Worm (Caenorhabditis elegans) whole organism, L1 larva: ENCODE data around the gene F44G3.7.

Source experiments
- F16B12.6 ChIP-seq: fragments of 150-350 bp; optimal IDR thresholded peaks from 2 replicates; lab custom pipeline; 2014; ENCODE audit warnings: missing biosample characterization, missing genetic modification characterization
- aha-1 ChIP-seq: fragments of 150-350 bp; optimal IDR thresholded peaks from 2 replicates; lab custom pipeline; 2014; ENCODE audit warnings: missing biosample characterization, missing genetic modification characterization
- alr-1 ChIP-seq: fragments of 200-800 bp; sonication (Bioruptor generic); optimal IDR thresholded peaks from 2 replicates; lab custom pipeline; 2018; ENCODE audit warnings: borderline replicate concordance, mild to moderate bottlenecking, missing genetic modification characterization, missing compliant biosample characterization
- ceh-8 ChIP-seq: fragments of 200-800 bp; sonication (Bioruptor generic); optimal IDR thresholded peaks from 2 replicates; lab custom pipeline; 2018; ENCODE audit warnings: mild to moderate bottlenecking, missing genetic modification characterization, moderate library complexity, missing compliant biosample characterization
- ceh-82 ChIP-seq, 3 experiments: fragments of 150-350 bp in 1 of 3; sonication (generic microtip) in 2 of 3; optimal IDR thresholded peaks; 2 replicates each; lab custom pipeline; 2014 to 2017; ENCODE audit warnings: missing biosample characterization in 3 of 3, missing genetic modification characterization in 3 of 3
- ces-1 ChIP-seq: fragments of 150-350 bp; optimal IDR thresholded peaks from 2 replicates; lab custom pipeline; 2014; ENCODE audit warnings: missing biosample characterization, missing genetic modification reagents, missing genetic modification characterization
- dpl-1 ChIP-seq, 3 experiments: fragments of 150-350 bp in 2 of 3; sonication (generic microtip) in 1 of 3; optimal IDR thresholded peaks; 2 replicates each; lab custom pipeline; 2014 to 2017; ENCODE audit warnings: missing biosample characterization in 3 of 3, missing genetic modification characterization in 3 of 3, missing genetic modification reagents in 3 of 3
- dsc-1 ChIP-seq: sonication (generic microtip); optimal IDR thresholded peaks from 2 replicates; lab custom pipeline; 2016; ENCODE audit warnings: mild to moderate bottlenecking, missing genetic modification characterization, missing compliant biosample characterization
- efl-1 ChIP-seq, 4 experiments: fragments of 150-350 bp; optimal IDR thresholded peaks in 3 of 4; peaks in 1 of 4; 1 replicate in 1 of 4; 2 replicates in 3 of 4; lab custom pipeline; 2014; ENCODE audit warnings: missing biosample characterization in 2 of 4, missing genetic modification characterization in 2 of 4, missing genetic modification reagents in 2 of 4
- elt-2 ChIP-seq: sonication (generic microtip); optimal IDR thresholded peaks from 2 replicates; lab custom pipeline; 2016; ENCODE audit warnings: missing genetic modification characterization, mild to moderate bottlenecking, inconsistent platforms, missing compliant biosample characterization, missing genetic modification reagents
- fkh-10 ChIP-seq: sonication (generic microtip); optimal IDR thresholded peaks from 2 replicates; lab custom pipeline; 2017; ENCODE audit warnings: missing biosample characterization, missing genetic modification reagents, missing genetic modification characterization
- fkh-4 ChIP-seq: sonication (generic microtip); optimal IDR thresholded peaks from 2 replicates; lab custom pipeline; 2016; ENCODE audit warnings: missing compliant biosample characterization, missing genetic modification characterization, borderline replicate concordance
- fkh-8 ChIP-seq: sonication (generic microtip); optimal IDR thresholded peaks from 2 replicates; lab custom pipeline; 2016; ENCODE audit warnings: mild to moderate bottlenecking, missing genetic modification characterization, missing compliant biosample characterization
- grh-1 ChIP-seq: fragments of 200-800 bp; sonication (Bioruptor generic); IDR thresholded peaks from 2 replicates; pipeline ENCODE4 v1.3.6; 2022; ENCODE audit warnings: missing genetic modification reagents, missing genetic modification characterization, missing compliant biosample characterization
- hlh-17 ChIP-seq: fragments of 200-800 bp; sonication (Bioruptor generic); optimal IDR thresholded peaks from 2 replicates; lab custom pipeline; 2018; ENCODE audit warnings: missing genetic modification characterization, mild to moderate bottlenecking, missing compliant biosample characterization, moderate library complexity, borderline replicate concordance
- hpl-2 ChIP-seq: fragments of 150-350 bp; optimal IDR thresholded peaks from 2 replicates; lab custom pipeline; 2014; ENCODE audit warnings: missing biosample characterization, missing genetic modification reagents, missing genetic modification characterization
- lin-14 ChIP-seq: fragments of 200-800 bp; sonication (Bioruptor generic); optimal IDR thresholded peaks from 2 replicates; lab custom pipeline; 2018; ENCODE audit warnings: mild to moderate bottlenecking, missing genetic modification characterization, moderate library complexity, missing compliant biosample characterization
- lin-15B ChIP-seq: fragments of 150-350 bp; sonication (generic microtip); optimal IDR thresholded peaks from 3 replicates; lab custom pipeline; 2014; ENCODE audit warnings: missing biosample characterization, missing genetic modification characterization
- lir-3 ChIP-seq: sonication (generic microtip); optimal IDR thresholded peaks from 2 replicates; lab custom pipeline; 2016; ENCODE audit warnings: mild to moderate bottlenecking, missing genetic modification characterization, moderate library complexity, missing compliant biosample characterization; ENCODE audit not compliant: poor library complexity
- lsy-2 ChIP-seq, 2 experiments: fragments of 150-350 bp; optimal IDR thresholded peaks; 2 replicates each; lab custom pipeline; 2014; ENCODE audit warnings: missing biosample characterization in 2 of 2, missing genetic modification characterization in 2 of 2
- mef-2 ChIP-seq: fragments of 150-350 bp; optimal IDR thresholded peaks from 2 replicates; lab custom pipeline; 2014; ENCODE audit warnings: missing biosample characterization, missing genetic modification characterization
- nhr-47 ChIP-seq: sonication (generic microtip); optimal IDR thresholded peaks from 2 replicates; lab custom pipeline; 2016; ENCODE audit warnings: mild to moderate bottlenecking, missing genetic modification characterization, moderate library complexity, missing compliant biosample characterization
- nhr-85 ChIP-seq: sonication (generic microtip); peaks from one replicate; lab custom pipeline; 2016; ENCODE audit warnings: missing genetic modification characterization, inconsistent platforms, missing compliant biosample characterization
- pag-3 ChIP-seq: sonication (generic microtip); optimal IDR thresholded peaks from 2 replicates; lab custom pipeline; 2017; ENCODE audit warnings: missing genetic modification characterization, mild to moderate bottlenecking, missing compliant biosample characterization, antibody characterized with exemption, borderline replicate concordance; ENCODE audit not compliant: insufficient read depth
- pax-3 ChIP-seq: fragments of 200-800 bp; sonication (Bioruptor generic); optimal IDR thresholded peaks from 2 replicates; lab custom pipeline; 2018; ENCODE audit warnings: mild to moderate bottlenecking, missing genetic modification characterization, moderate library complexity, missing compliant biosample characterization
- pqm-1 ChIP-seq: sonication (generic microtip); optimal IDR thresholded peaks from 3 replicates; lab custom pipeline; 2017; ENCODE audit warnings: missing biosample characterization, missing genetic modification characterization
- skn-1 ChIP-seq: fragments of 150-350 bp; optimal IDR thresholded peaks from 2 replicates; lab custom pipeline; 2014; ENCODE audit warnings: missing biosample characterization, missing genetic modification characterization
- snpc-4 ChIP-seq: fragments of 150-350 bp; optimal IDR thresholded peaks from 2 replicates; lab custom pipeline; 2014; ENCODE audit warnings: missing biosample characterization, missing genetic modification characterization
- sup-37 ChIP-seq: fragments of 200-800 bp; sonication (Bioruptor generic); optimal IDR thresholded peaks from 2 replicates; lab custom pipeline; 2018; ENCODE audit warnings: mild to moderate bottlenecking, missing genetic modification characterization, missing compliant biosample characterization
- swsn-7 ChIP-seq: sonication (generic microtip); optimal IDR thresholded peaks from 2 replicates; lab custom pipeline; 2016; ENCODE audit warnings: missing genetic modification characterization, missing compliant biosample characterization
- unc-130 ChIP-seq: fragments of 150-350 bp; optimal IDR thresholded peaks from 2 replicates; lab custom pipeline; 2017; ENCODE audit warnings: missing biosample characterization, missing genetic modification characterization, inconsistent platforms
- unc-30 ChIP-seq: sonication (generic microtip); optimal IDR thresholded peaks from 2 replicates; lab custom pipeline; 2017; ENCODE audit warnings: missing biosample characterization, missing genetic modification characterization
- vab-15 ChIP-seq: sonication (generic microtip); optimal IDR thresholded peaks from 2 replicates; lab custom pipeline; 2017; ENCODE audit warnings: missing genotype, mild to moderate bottlenecking, missing genetic modification characterization, missing compliant biosample characterization
- xbp-1 ChIP-seq: sonication (generic microtip); optimal IDR thresholded peaks from 2 replicates; lab custom pipeline; 2016; ENCODE audit warnings: missing genetic modification characterization, missing compliant biosample characterization
- zag-1 ChIP-seq: fragments of 150-350 bp; optimal IDR thresholded peaks from 2 replicates; lab custom pipeline; 2014; ENCODE audit warnings: missing biosample characterization, missing genetic modification characterization
- zip-4 ChIP-seq: fragments of 200-800 bp; sonication (Bioruptor generic); optimal IDR thresholded peaks from 2 replicates; lab custom pipeline; 2018; ENCODE audit warnings: mild to moderate bottlenecking, missing genetic modification characterization, moderate library complexity, missing compliant biosample characterization
- ztf-4 ChIP-seq: fragments of 150-350 bp; optimal IDR thresholded peaks from 2 replicates; lab custom pipeline; 2014; ENCODE audit warnings: missing biosample characterization, missing genetic modification characterization

F44G3.7 gene

DNA sequence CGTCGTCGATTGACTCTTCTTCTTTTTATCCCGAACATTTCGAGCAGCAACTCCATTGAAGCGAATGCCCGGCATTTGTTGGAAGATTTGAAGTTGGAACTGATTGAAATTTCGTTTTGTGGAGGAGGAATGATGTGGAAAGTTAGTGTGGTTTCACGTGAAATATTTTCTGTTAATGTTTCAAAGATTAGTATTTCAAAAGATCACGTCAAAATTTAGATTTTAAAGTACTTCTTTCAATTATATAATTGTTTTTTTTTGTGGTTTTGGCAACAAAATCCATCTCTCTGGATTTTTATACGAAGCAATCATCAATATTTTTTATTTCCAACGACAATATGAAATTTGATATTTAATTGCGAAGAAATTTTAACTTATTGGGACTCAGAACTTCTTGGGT is at the start of gene F44G3.7:
TSS of gene F44G3.7 (minus strand) at position 101 of the 400 bp plus-strand sequence.
- TF ChIP-seq nhr-85 (tag; lab: Kevin White, UChicago) (no peak), grh-1 (no peak), hpl-2 (no peak), zag-1 (tag; lab: Kevin White, UChicago) (no peak), snpc-4 (no peak), alr-1 (tag; lab: Kevin White, UChicago) (no peak), ceh-82 (tag; optimal IDR thresholded peaks at IDR 0.05; lab: Kevin White, UChicago) (no peak), pax-3 (tag; lab: Kevin White, UChicago) (no peak), lir-3 (tag; lab: Kevin White, UChicago) (no peak), vab-15 (tag; lab: Kevin White, UChicago) (no peak), dsc-1 (tag; lab: Kevin White, UChicago) (no peak), unc-130 (tag; lab: Kevin White, UChicago) (no peak), swsn-7 (no peak), F16B12.6 (tag; lab: Kevin White, UChicago) (no peak), dpl-1 (GFP tag; optimal IDR thresholded peaks at IDR 0.05; lab: Kevin White, UChicago) (no peak), nhr-47 (tag; lab: Kevin White, UChicago) (no peak), skn-1 (tag; lab: Kevin White, UChicago) (no peak), pqm-1 (tag; lab: Kevin White, UChicago) (no peak), lsy-2 (tag; optimal IDR thresholded peaks at IDR 0.05; lab: Kevin White, UChicago) (no peak)

DNA sequence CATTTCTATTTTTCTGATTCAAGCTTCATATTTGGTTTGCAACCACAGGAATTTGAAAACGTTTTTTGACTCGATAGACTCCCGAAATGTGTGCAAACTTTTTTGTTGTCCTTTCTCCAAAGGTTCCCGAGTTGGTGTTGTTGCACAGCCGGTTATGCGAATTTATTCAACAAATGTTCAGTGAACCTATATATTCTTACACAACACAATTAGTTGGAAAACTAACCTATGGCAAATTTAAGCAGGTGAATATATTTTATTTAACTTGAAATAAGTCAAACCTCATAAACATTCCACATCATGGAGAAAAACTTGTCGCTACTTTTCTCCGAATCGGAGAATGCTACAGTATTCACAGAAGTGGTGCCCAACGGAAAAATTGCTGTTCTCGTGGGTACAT is 46.4 kb upstream of the F44G3.7 start, which contains the start of gene srz-14:
TSS of gene srz-14 (plus strand) at position 301 of the 400 bp plus-strand sequence.
- TF ChIP-seq zip-4 (GFP tag; lab: Kevin White, UChicago): no peak
- no peak for TF ChIP-seq pag-3
- no peak for TF ChIP-seq xbp-1 (tag; lab: Kevin White, UChicago)
- no peak for TF ChIP-seq nhr-85 (tag; lab: Kevin White, UChicago)
- TF ChIP-seq fkh-4 (tag; lab: Kevin White, UChicago): no peak
- no peak for TF ChIP-seq nhr-47 (tag; lab: Kevin White, UChicago)
- TF ChIP-seq efl-1 (optimal IDR thresholded peaks at IDR 0.05; lab: Kevin White, UChicago): no peak
- no peak for TF ChIP-seq efl-1 (GFP tag; optimal IDR thresholded peaks at IDR 0.05 in 1 of 2; lab: Kevin White, UChicago)
- no peak for TF ChIP-seq mef-2 (tag; lab: Kevin White, UChicago)
- TF ChIP-seq ztf-4 (tag; lab: Kevin White, UChicago): no peak
- TF ChIP-seq, all 84 proteins: peak for 0

DNA sequence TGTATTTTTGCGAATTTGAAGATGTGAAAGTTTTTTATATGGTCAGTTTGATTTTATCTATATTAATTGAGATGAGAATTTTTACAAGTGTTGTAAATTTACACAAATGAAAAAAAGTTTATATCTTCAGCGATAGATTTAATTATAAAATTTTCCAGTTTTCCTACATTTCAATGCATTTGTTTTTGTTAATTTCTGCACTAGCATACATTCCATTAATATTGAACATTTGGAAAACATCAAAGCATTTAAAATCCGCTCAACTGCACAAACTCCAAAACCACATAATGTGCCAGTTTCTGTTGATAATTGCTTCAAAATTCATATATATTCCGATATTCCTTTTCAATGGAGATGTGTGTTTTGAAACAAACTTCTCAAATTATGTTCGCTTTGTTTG is 46.0 kb upstream of the F44G3.7 start, which contains the start of gene srh-277:
TSS of gene srh-277 (plus strand) at position 301 of the 400 bp plus-strand sequence.
- TF ChIP-seq sup-37 (GFP tag; lab: Kevin White, UChicago) (no peak), skn-1 (tag; lab: Kevin White, UChicago) (no peak), elt-2 (tag; lab: Kevin White, UChicago) (no peak), fkh-8 (no peak), lir-3 (tag; lab: Kevin White, UChicago) (no peak), ces-1 (no peak), nhr-47 (tag; lab: Kevin White, UChicago) (no peak), lin-15B (tag; lab: Kevin White, UChicago) (no peak), hlh-17 (GFP tag; lab: Kevin White, UChicago) (no peak), swsn-7 (no peak), fkh-10 (no peak), ceh-8 (no peak), pax-3 (tag; lab: Kevin White, UChicago) (no peak), aha-1 (no peak), lin-14 (GFP tag; lab: Kevin White, UChicago) (no peak), pag-3 (no peak), unc-30 (tag; lab: Kevin White, UChicago) (no peak), efl-1 (optimal IDR thresholded peaks at IDR 0.05; lab: Kevin White, UChicago) (no peak), efl-1 (GFP tag; optimal IDR thresholded peaks at IDR 0.05 in 1 of 2; lab: Kevin White, UChicago) (no peak)
